Fruit fly (Drosophila melanogaster) whole organism, prepupa: ENCODE results near the gene CG10340.

Experiments used
- Blimp-1 ChIP-seq: fragments of 200-800 bp; sonication (Bioruptor generic); optimal IDR thresholded peaks from 3 replicates; lab custom pipeline; 2017; ENCODE audit warnings: missing biosample characterization, missing genetic modification characterization, mild to moderate bottlenecking, moderate library complexity, missing genetic modification reagents
- CG10631 ChIP-seq: fragments of 200-800 bp; sonication (Bioruptor generic); optimal IDR thresholded peaks from 2 replicates; lab custom pipeline; 2016; ENCODE audit warnings: missing biosample characterization, missing genetic modification characterization
- CG10669 ChIP-seq: fragments of 200-800 bp; sonication (Bioruptor generic); optimal IDR thresholded peaks from 3 replicates; lab custom pipeline; 2018; ENCODE audit warnings: missing biosample characterization, mild to moderate bottlenecking, missing genetic modification characterization, moderate library complexity
- CG11294 ChIP-seq: fragments of 200-800 bp; sonication (Bioruptor generic); IDR thresholded peaks from 2 replicates; pipeline ENCODE4 v1.3.6; 2022; ENCODE audit warnings: missing biosample characterization, missing genetic modification characterization
- CG11762 ChIP-seq: fragments of 200-800 bp; sonication (Bioruptor generic); optimal IDR thresholded peaks from 3 replicates; lab custom pipeline; 2016; ENCODE audit warnings: missing biosample characterization, missing genetic modification characterization; ENCODE audit not compliant: insufficient read depth
- CG11902 ChIP-seq: fragments of 200-800 bp; sonication (Bioruptor generic); optimal IDR thresholded peaks from 3 replicates; lab custom pipeline; 2016; ENCODE audit warnings: missing biosample characterization, missing genetic modification characterization
- CG1621 ChIP-seq: fragments of 200-800 bp; sonication (Bioruptor generic); optimal IDR thresholded peaks from 3 replicates; lab custom pipeline; 2018; ENCODE audit warnings: missing biosample characterization, mild to moderate bottlenecking, missing genetic modification characterization
- CG3032 ChIP-seq: fragments of 200-800 bp; optimal IDR thresholded peaks from 2 replicates; lab custom pipeline; 2019; ENCODE audit warnings: missing biosample characterization, mild to moderate bottlenecking, missing genetic modification characterization, moderate library complexity
- CG31627 ChIP-seq: fragments of 200-800 bp; sonication (Bioruptor generic); optimal IDR thresholded peaks from 3 replicates; lab custom pipeline; 2016; ENCODE audit warnings: missing biosample characterization, missing genetic modification characterization
- CG32006 ChIP-seq: fragments of 200-800 bp; sonication (Bioruptor generic); optimal IDR thresholded peaks from 3 replicates; lab custom pipeline; 2017; ENCODE audit warnings: missing biosample characterization, mild to moderate bottlenecking, missing genetic modification characterization
- CG34406 ChIP-seq: fragments of 200-800 bp; sonication (Bioruptor generic); optimal IDR thresholded peaks from 3 replicates; lab custom pipeline; 2016; ENCODE audit warnings: missing biosample characterization, missing genetic modification characterization
- CG3919 ChIP-seq: fragments of 200-800 bp; sonication (Bioruptor generic); optimal IDR thresholded peaks from 3 replicates; lab custom pipeline; 2016; ENCODE audit warnings: missing biosample characterization, missing genetic modification characterization
- CG6792 ChIP-seq: fragments of 200-800 bp; sonication (Bioruptor generic); optimal IDR thresholded peaks from 3 replicates; lab custom pipeline; 2016; ENCODE audit warnings: missing biosample characterization, missing genetic modification characterization
- CG6808 ChIP-seq: fragments of 200-800 bp; sonication (Bioruptor generic); optimal IDR thresholded peaks from 3 replicates; lab custom pipeline; 2017; ENCODE audit warnings: missing biosample characterization, missing genetic modification characterization, mild to moderate bottlenecking, moderate library complexity, missing genetic modification reagents
- CG6854 ChIP-seq: fragments of 200-800 bp; sonication (Bioruptor generic); optimal IDR thresholded peaks from 2 replicates; lab custom pipeline; 2017; ENCODE audit warnings: missing biosample characterization, mild to moderate bottlenecking, missing genetic modification characterization
- CG8319 ChIP-seq: fragments of 200-800 bp; sonication (Bioruptor generic); optimal IDR thresholded peaks from 3 replicates; lab custom pipeline; 2016; ENCODE audit warnings: missing biosample characterization, missing genetic modification characterization
- CG8632 ChIP-seq: fragments of 200-800 bp; sonication (Bioruptor generic); optimal IDR thresholded peaks from 3 replicates; lab custom pipeline; 2016; ENCODE audit warnings: missing biosample characterization, missing genetic modification characterization
- Eip75B ChIP-seq: fragments of 200-800 bp; sonication (Bioruptor generic); optimal IDR thresholded peaks from 3 replicates; lab custom pipeline; 2016; ENCODE audit warnings: missing biosample characterization, missing genetic modification characterization
- Eip78C ChIP-seq: fragments of 200-800 bp; sonication (Bioruptor generic); peaks from one replicate; lab custom pipeline; 2016; ENCODE audit warnings: missing biosample characterization, missing genetic modification characterization
- Ets21C ChIP-seq: fragments of 200-800 bp; sonication (Bioruptor generic); optimal IDR thresholded peaks from 3 replicates; lab custom pipeline; 2016; ENCODE audit warnings: missing biosample characterization, missing genetic modification characterization
- Ets96B ChIP-seq: fragments of 200-800 bp; optimal IDR thresholded peaks from 2 replicates; lab custom pipeline; 2019; ENCODE audit warnings: missing biosample characterization, mild to moderate bottlenecking, missing genetic modification characterization, moderate library complexity
- Gug ChIP-seq: fragments of 200-800 bp; sonication (Bioruptor generic); IDR thresholded peaks from 2 replicates; pipeline ENCODE4 v1.3.6; 2022; ENCODE audit warnings: missing biosample characterization, missing genetic modification characterization
- Hr4 ChIP-seq: fragments of 200-800 bp; sonication (Bioruptor generic); optimal IDR thresholded peaks from 3 replicates; lab custom pipeline; 2016; ENCODE audit warnings: missing biosample characterization, missing genetic modification characterization
- Lpt ChIP-seq: fragments of 200-800 bp; sonication (Bioruptor generic); optimal IDR thresholded peaks from 3 replicates; lab custom pipeline; 2016; ENCODE audit warnings: missing biosample characterization, missing genetic modification characterization
- Met ChIP-seq: fragments of 200-800 bp; sonication (Bioruptor generic); optimal IDR thresholded peaks from 3 replicates; lab custom pipeline; 2016; ENCODE audit warnings: missing biosample characterization, missing genetic modification characterization
- OdsH ChIP-seq: fragments of 200-800 bp; sonication (Bioruptor generic); optimal IDR thresholded peaks from 3 replicates; lab custom pipeline; 2016; ENCODE audit warnings: missing biosample characterization, missing genetic modification characterization
- Smox ChIP-seq: fragments of 200-800 bp; sonication (Bioruptor generic); optimal IDR thresholded peaks from 3 replicates; lab custom pipeline; 2016; ENCODE audit warnings: missing biosample characterization, missing genetic modification characterization
- esn ChIP-seq: fragments of 200-800 bp; sonication (Bioruptor generic); optimal IDR thresholded peaks from 2 replicates; lab custom pipeline; 2016; ENCODE audit warnings: missing biosample characterization, mild to moderate bottlenecking, missing genetic modification characterization, moderate library complexity
- fd59A ChIP-seq: fragments of 200-800 bp; sonication (Bioruptor generic); optimal IDR thresholded peaks from 2 replicates; lab custom pipeline; 2017; ENCODE audit warnings: missing biosample characterization, mild to moderate bottlenecking, missing genetic modification characterization, missing genetic modification reagents
- fd85E ChIP-seq: fragments of 200-800 bp; sonication (Bioruptor generic); optimal IDR thresholded peaks from 3 replicates; lab custom pipeline; 2016; ENCODE audit warnings: missing biosample characterization, missing genetic modification characterization
- net ChIP-seq: fragments of 200-800 bp; sonication (Bioruptor generic); optimal IDR thresholded peaks from 3 replicates; lab custom pipeline; 2016; ENCODE audit warnings: missing biosample characterization, missing genetic modification characterization
- pdm3 ChIP-seq: fragments of 200-800 bp; sonication (Bioruptor generic); optimal IDR thresholded peaks from 3 replicates; lab custom pipeline; 2016; ENCODE audit warnings: missing biosample characterization, missing genetic modification characterization
- ss ChIP-seq, 2 experiments: fragments of 200-800 bp; sonication (Bioruptor generic); optimal IDR thresholded peaks; 2 replicates in 1 of 2; 3 replicates in 1 of 2; lab custom pipeline; 2017 to 2018; ENCODE audit warnings: mild to moderate bottlenecking in 2 of 2, missing biosample characterization in 2 of 2, missing genetic modification characterization in 2 of 2, moderate library complexity in 1 of 2
- svp ChIP-seq: fragments of 200-800 bp; sonication (Bioruptor generic); peaks from one replicate; lab custom pipeline; 2016; ENCODE audit warnings: missing biosample characterization, missing genetic modification characterization
- topi ChIP-seq: fragments of 200-800 bp; sonication (Bioruptor generic); optimal IDR thresholded peaks from 3 replicates; lab custom pipeline; 2016; ENCODE audit warnings: missing biosample characterization, missing genetic modification characterization
- vri ChIP-seq: fragments of 200-800 bp; sonication (Bioruptor generic); optimal IDR thresholded peaks from 3 replicates; lab custom pipeline; 2016; ENCODE audit warnings: missing biosample characterization, mild to moderate bottlenecking, missing genetic modification characterization

The CG10340 gene

DNA sequence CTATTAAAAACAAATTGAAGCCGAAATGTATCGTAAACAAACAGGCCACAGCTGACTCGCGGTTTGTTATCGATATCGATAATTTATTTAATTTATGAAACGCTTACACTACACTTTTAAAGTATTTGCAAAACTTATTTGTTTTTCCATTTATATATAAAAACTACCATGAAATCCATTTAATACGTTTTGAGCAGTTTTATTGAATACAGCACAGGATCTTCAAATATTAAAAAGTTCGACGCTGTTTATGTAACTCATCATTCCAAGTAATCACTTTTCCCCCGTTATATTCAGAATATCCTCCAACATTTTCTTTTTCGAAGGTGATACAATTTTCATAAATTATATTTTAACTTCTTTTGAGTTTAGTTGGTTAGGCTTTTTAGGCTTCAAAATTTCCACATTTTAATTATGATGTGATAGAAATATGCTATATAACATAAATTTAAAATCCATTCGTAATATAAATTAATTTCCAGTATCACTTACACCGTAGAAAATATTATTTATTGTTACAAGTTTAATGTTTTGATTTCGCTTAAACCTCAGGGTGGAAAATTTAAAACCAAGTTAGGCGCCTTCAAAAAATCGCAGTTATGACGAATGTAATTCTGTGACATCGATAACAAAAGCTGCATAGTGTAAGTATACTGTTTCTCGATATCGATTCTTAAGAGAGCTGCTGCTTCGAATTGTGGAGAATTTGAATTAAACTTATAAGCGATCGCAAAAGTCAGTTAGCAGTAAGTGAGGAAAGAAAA, 32.9 kb upstream of the CG10340 start, which contains the start of the genes CG10324 and CCT3 (continued):
- TF ChIP-seq fd59A (GFP tag; lab: Kevin White, UChicago) (no peak), Smox (no peak), esn (GFP tag; lab: Kevin White, UChicago) (peak; percentile 70), vri (no peak), Eip78C (GFP tag; lab: Kevin White, UChicago) (peak; percentile 91), Hr4 (GFP tag; lab: Kevin White, UChicago) (no peak), net (GFP tag; lab: Kevin White, UChicago) (no peak), CG6792 (GFP tag; lab: Kevin White, UChicago) (peak; percentile 49), pdm3 (GFP tag; lab: Kevin White, UChicago) (no peak), svp (GFP tag; lab: Kevin White, UChicago) (no peak), Lpt (GFP tag; lab: Kevin White, UChicago) (no peak)

DNA sequence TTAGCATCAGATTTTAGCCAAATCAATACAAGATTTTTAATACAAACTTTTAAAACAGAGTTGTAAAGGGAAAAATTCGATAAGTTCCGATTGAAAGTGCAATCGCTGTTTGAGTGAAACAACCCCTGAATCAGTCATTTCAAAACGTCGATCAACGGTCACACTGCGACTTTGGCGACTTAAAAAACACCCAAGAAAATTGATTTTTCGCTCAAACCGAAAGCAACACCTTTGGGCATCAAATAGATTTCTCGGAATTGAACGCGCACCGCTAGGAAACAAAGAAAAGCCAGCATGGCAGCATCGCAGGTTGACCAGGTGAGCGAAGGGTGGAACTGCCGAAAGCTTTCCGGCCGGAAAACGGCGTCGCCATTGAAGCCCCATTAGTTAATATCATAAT, 29.4 kb upstream of the CG10340 start, which contains the start of gene Arl6IP1:
TSS of gene Arl6IP1 (plus strand) at position 15 of the 400 bp plus-strand sequence.
- TF ChIP-seq Eip75B (GFP tag; lab: Kevin White, UChicago) (no peak), CG11762 (no peak), svp (GFP tag; lab: Kevin White, UChicago) (no peak), CG34406 (GFP tag; lab: Kevin White, UChicago) (no peak), CG10669 (GFP tag; lab: Kevin White, UChicago) (no peak), CG11294 (no peak), CG31627 (GFP tag; lab: Kevin White, UChicago) (no peak), Eip78C (GFP tag; lab: Kevin White, UChicago) (no peak), topi (GFP tag; lab: Kevin White, UChicago) (no peak), CG3919 (GFP tag; lab: Kevin White, UChicago) (no peak), Gug (no peak), CG6854 (GFP tag; lab: Kevin White, UChicago) (no peak), OdsH (GFP tag; lab: Kevin White, UChicago) (no peak), Met (GFP tag; lab: Kevin White, UChicago) (no peak), Blimp-1 (GFP tag; lab: Kevin White, UChicago) (no peak)

DNA sequence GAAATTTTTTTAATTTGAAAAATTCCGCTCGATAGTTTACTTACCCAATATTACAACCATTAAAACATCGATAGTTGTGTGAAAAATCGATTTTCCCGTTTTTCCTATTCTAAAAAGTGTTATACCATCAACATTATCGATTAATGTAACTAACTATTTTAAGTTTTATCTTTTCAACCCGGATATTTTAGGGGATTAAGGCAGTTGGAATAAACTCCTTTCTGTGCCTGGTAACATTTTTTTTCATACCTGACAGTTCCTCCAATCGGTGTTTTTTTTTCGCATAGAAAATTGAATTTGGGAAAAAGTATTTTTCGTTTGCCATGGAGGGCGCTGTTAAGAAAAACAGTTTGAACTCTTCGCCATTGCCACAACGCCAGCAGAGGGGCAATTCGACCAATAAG, 25.8 kb upstream of the CG10340 start, which contains the start of gene nonA-l:
TSS of gene nonA-l (plus strand) at position 201 of the 404 bp plus-strand sequence.
- no peak for TF ChIP-seq Hr4 (GFP tag; lab: Kevin White, UChicago)
- TF ChIP-seq ss (GFP tag; optimal IDR thresholded peaks at IDR 0.05; lab: Kevin White, UChicago), result no peak
- TF ChIP-seq CG8632 (GFP tag; lab: Kevin White, UChicago), result no peak
- no peak for TF ChIP-seq CG6854 (GFP tag; lab: Kevin White, UChicago)
- TF ChIP-seq CG8319 (GFP tag; lab: Kevin White, UChicago), result no peak
- TF ChIP-seq Ets21C (GFP tag; lab: Kevin White, UChicago), result no peak
- no peak for TF ChIP-seq CG1621
- TF ChIP-seq CG11762, result no peak
- no peak for TF ChIP-seq Gug
- no peak for TF ChIP-seq CG6792 (GFP tag; lab: Kevin White, UChicago)
- no peak for TF ChIP-seq CG32006 (GFP tag; lab: Kevin White, UChicago)
- TF ChIP-seq CG31627 (GFP tag; lab: Kevin White, UChicago), result no peak
- no peak for TF ChIP-seq CG6808 (GFP tag; lab: Kevin White, UChicago)
- TF ChIP-seq vri, result no peak
- TF ChIP-seq fd59A (GFP tag; lab: Kevin White, UChicago), result no peak
- TF ChIP-seq CG3032 (tag; lab: Kevin White, UChicago), result no peak
- TF ChIP-seq Ets96B, result no peak
- no peak for TF ChIP-seq pdm3 (GFP tag; lab: Kevin White, UChicago)
- TF ChIP-seq fd85E, result no peak
- TF ChIP-seq Eip78C (GFP tag; lab: Kevin White, UChicago), result no peak
- TF ChIP-seq, all 60 proteins: peak for 0

DNA sequence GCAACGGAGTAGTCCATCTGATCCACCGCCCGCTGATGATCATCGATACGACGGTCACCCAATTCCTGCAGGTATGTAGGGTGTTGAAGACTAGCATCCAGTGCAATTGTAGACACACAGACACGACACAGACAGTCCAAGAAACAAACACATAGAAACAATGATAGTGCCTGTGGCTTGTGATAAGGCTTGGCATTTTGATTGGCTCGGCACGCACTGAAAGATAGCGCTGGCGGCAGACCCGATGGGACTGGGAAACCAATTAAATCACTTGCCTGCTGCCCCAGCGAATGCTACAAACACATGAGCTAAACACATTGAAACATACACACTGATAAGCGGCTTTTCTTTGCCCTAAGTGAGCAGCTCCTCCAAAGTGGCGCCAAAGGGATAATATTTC, 18.5 kb upstream of the CG10340 start:
- no peak for TF ChIP-seq CG11902 (GFP tag; lab: Kevin White, UChicago)
- TF ChIP-seq Gug, result no peak
- TF ChIP-seq CG10631 (GFP tag; lab: Kevin White, UChicago), result no peak
